Worm (Caenorhabditis elegans) whole organism, L1 larva: ENCODE data around the gene T16G12.3.
A peak's percentile ranks its signal among the peaks of the same experiment; 100 is the strongest.

Experiments used
- C04F5.9 ChIP-seq: sonication (generic microtip); optimal IDR thresholded peaks from 2 replicates; lab custom pipeline; 2016; ENCODE audit warnings: missing genetic modification characterization, missing compliant biosample characterization
- C16A3.4 ChIP-seq: fragments of 150-350 bp; optimal IDR thresholded peaks from 2 replicates; lab custom pipeline; 2014; ENCODE audit warnings: missing biosample characterization, missing genetic modification characterization
- C34B4.2 ChIP-seq: sonication (generic microtip); optimal IDR thresholded peaks from 2 replicates; lab custom pipeline; 2017; ENCODE audit warnings: mild to moderate bottlenecking, missing genetic modification characterization, missing compliant biosample characterization
- F16B12.6 ChIP-seq: fragments of 150-350 bp; optimal IDR thresholded peaks from 2 replicates; lab custom pipeline; 2014; ENCODE audit warnings: missing biosample characterization, missing genetic modification characterization
- Y116A8C.19 ChIP-seq: sonication (generic microtip); optimal IDR thresholded peaks from 2 replicates; lab custom pipeline; 2016; ENCODE audit warnings: missing compliant biosample characterization, missing genetic modification characterization, borderline replicate concordance
- aly-2 ChIP-seq: fragments of 150-350 bp; optimal IDR thresholded peaks from 2 replicates; lab custom pipeline; 2014; ENCODE audit warnings: missing biosample characterization, missing genetic modification characterization
- ama-1 ChIP-seq: fragments of 150-350 bp; optimal IDR thresholded peaks from 2 replicates; lab custom pipeline; 2014
- blmp-1 ChIP-seq: fragments of 150-350 bp; optimal IDR thresholded peaks from 2 replicates; lab custom pipeline; 2014; ENCODE audit warnings: missing biosample characterization, missing genetic modification characterization
- ceh-82 ChIP-seq, 3 experiments: fragments of 150-350 bp in 1 of 3; sonication (generic microtip) in 2 of 3; optimal IDR thresholded peaks; 2 replicates each; lab custom pipeline; 2014 to 2017; ENCODE audit warnings: missing biosample characterization in 3 of 3, missing genetic modification characterization in 3 of 3
- ces-1 ChIP-seq: fragments of 150-350 bp; optimal IDR thresholded peaks from 2 replicates; lab custom pipeline; 2014; ENCODE audit warnings: missing biosample characterization, missing genetic modification reagents, missing genetic modification characterization
- dpl-1 ChIP-seq, 3 experiments: fragments of 150-350 bp in 2 of 3; sonication (generic microtip) in 1 of 3; optimal IDR thresholded peaks; 2 replicates each; lab custom pipeline; 2014 to 2017; ENCODE audit warnings: missing biosample characterization in 3 of 3, missing genetic modification characterization in 3 of 3, missing genetic modification reagents in 3 of 3
- dsc-1 ChIP-seq: sonication (generic microtip); optimal IDR thresholded peaks from 2 replicates; lab custom pipeline; 2016; ENCODE audit warnings: mild to moderate bottlenecking, missing genetic modification characterization, missing compliant biosample characterization
- efl-1 ChIP-seq, 4 experiments: fragments of 150-350 bp; optimal IDR thresholded peaks in 3 of 4; peaks in 1 of 4; 1 replicate in 1 of 4; 2 replicates in 3 of 4; lab custom pipeline; 2014; ENCODE audit warnings: missing biosample characterization in 2 of 4, missing genetic modification characterization in 2 of 4, missing genetic modification reagents in 2 of 4
- elt-2 ChIP-seq: sonication (generic microtip); optimal IDR thresholded peaks from 2 replicates; lab custom pipeline; 2016; ENCODE audit warnings: missing genetic modification characterization, mild to moderate bottlenecking, inconsistent platforms, missing compliant biosample characterization, missing genetic modification reagents
- elt-3 ChIP-seq, 6 experiments: fragments of 150-350 bp in 1 of 6; sonication (generic microtip); optimal IDR thresholded peaks; 2 replicates each; lab custom pipeline; 2017 to 2018; ENCODE audit warnings: missing biosample characterization in 6 of 6, missing genetic modification characterization in 6 of 6, inconsistent platforms in 1 of 6
- ets-5 ChIP-seq: fragments of 200-800 bp; sonication (Bioruptor generic); IDR thresholded peaks from 2 replicates; pipeline ENCODE4 v1.3.6; 2022; ENCODE audit warnings: missing genetic modification characterization, missing compliant biosample characterization
- fkh-10 ChIP-seq: sonication (generic microtip); optimal IDR thresholded peaks from 2 replicates; lab custom pipeline; 2017; ENCODE audit warnings: missing biosample characterization, missing genetic modification reagents, missing genetic modification characterization
- fkh-4 ChIP-seq: sonication (generic microtip); optimal IDR thresholded peaks from 2 replicates; lab custom pipeline; 2016; ENCODE audit warnings: missing compliant biosample characterization, missing genetic modification characterization, borderline replicate concordance
- fkh-8 ChIP-seq: sonication (generic microtip); optimal IDR thresholded peaks from 2 replicates; lab custom pipeline; 2016; ENCODE audit warnings: mild to moderate bottlenecking, missing genetic modification characterization, missing compliant biosample characterization
- fos-1 ChIP-seq: fragments of 150-350 bp; optimal IDR thresholded peaks from 2 replicates; lab custom pipeline; 2014; ENCODE audit warnings: missing biosample characterization, missing genetic modification characterization
- hlh-17 ChIP-seq: fragments of 200-800 bp; sonication (Bioruptor generic); optimal IDR thresholded peaks from 2 replicates; lab custom pipeline; 2018; ENCODE audit warnings: missing genetic modification characterization, mild to moderate bottlenecking, missing compliant biosample characterization, moderate library complexity, borderline replicate concordance
- hpl-2 ChIP-seq: fragments of 150-350 bp; optimal IDR thresholded peaks from 2 replicates; lab custom pipeline; 2014; ENCODE audit warnings: missing biosample characterization, missing genetic modification reagents, missing genetic modification characterization
- irx-1 ChIP-seq: sonication (generic microtip); optimal IDR thresholded peaks from 2 replicates; lab custom pipeline; 2016; ENCODE audit warnings: missing genetic modification characterization, missing compliant biosample characterization
- lin-13 ChIP-seq: fragments of 150-350 bp; optimal IDR thresholded peaks from 2 replicates; lab custom pipeline; 2014; ENCODE audit warnings: missing biosample characterization, missing genetic modification reagents, missing genetic modification characterization
- lin-14 ChIP-seq: fragments of 200-800 bp; sonication (Bioruptor generic); optimal IDR thresholded peaks from 2 replicates; lab custom pipeline; 2018; ENCODE audit warnings: mild to moderate bottlenecking, missing genetic modification characterization, moderate library complexity, missing compliant biosample characterization
- lin-15B ChIP-seq: fragments of 150-350 bp; sonication (generic microtip); optimal IDR thresholded peaks from 3 replicates; lab custom pipeline; 2014; ENCODE audit warnings: missing biosample characterization, missing genetic modification characterization
- lin-35 ChIP-seq, 2 experiments: fragments of 150-350 bp; optimal IDR thresholded peaks; 2 replicates each; lab custom pipeline; 2014; ENCODE audit warnings: missing biosample characterization in 2 of 2, missing genetic modification characterization in 2 of 2, missing genetic modification reagents in 2 of 2
- lsy-2 ChIP-seq, 2 experiments: fragments of 150-350 bp; optimal IDR thresholded peaks; 2 replicates each; lab custom pipeline; 2014; ENCODE audit warnings: missing biosample characterization in 2 of 2, missing genetic modification characterization in 2 of 2
- mdl-1 ChIP-seq, 2 experiments: fragments of 150-350 bp; optimal IDR thresholded peaks; 2 replicates each; lab custom pipeline; 2014 to 2017; ENCODE audit warnings: missing biosample characterization in 2 of 2, missing genetic modification characterization in 2 of 2, inconsistent platforms in 1 of 2
- mep-1 ChIP-seq: fragments of 150-350 bp; optimal IDR thresholded peaks from 2 replicates; lab custom pipeline; 2014; ENCODE audit warnings: missing biosample characterization, missing genetic modification characterization
- nhr-11 ChIP-seq: fragments of 150-350 bp; optimal IDR thresholded peaks from 2 replicates; lab custom pipeline; 2014; ENCODE audit warnings: missing biosample characterization, missing genetic modification characterization
- nhr-12 ChIP-seq: sonication (generic microtip); optimal IDR thresholded peaks from 2 replicates; lab custom pipeline; 2017; ENCODE audit warnings: missing biosample characterization, missing genetic modification characterization
- nhr-20 ChIP-seq: sonication (generic microtip); optimal IDR thresholded peaks from 2 replicates; lab custom pipeline; 2016; ENCODE audit warnings: mild to moderate bottlenecking, missing genetic modification characterization, missing compliant biosample characterization
- nhr-28 ChIP-seq: fragments of 150-350 bp; optimal IDR thresholded peaks from 2 replicates; lab custom pipeline; 2014; ENCODE audit warnings: missing biosample characterization, missing genetic modification characterization
- nhr-71 ChIP-seq: sonication (generic microtip); optimal IDR thresholded peaks from 2 replicates; lab custom pipeline; 2016; ENCODE audit warnings: mild to moderate bottlenecking, missing genetic modification characterization, moderate library complexity, missing compliant biosample characterization
- nhr-76 ChIP-seq: sonication (generic microtip); optimal IDR thresholded peaks from 2 replicates; lab custom pipeline; 2017; ENCODE audit warnings: missing biosample characterization, missing genetic modification characterization
- pax-3 ChIP-seq: fragments of 200-800 bp; sonication (Bioruptor generic); optimal IDR thresholded peaks from 2 replicates; lab custom pipeline; 2018; ENCODE audit warnings: mild to moderate bottlenecking, missing genetic modification characterization, moderate library complexity, missing compliant biosample characterization
- pqm-1 ChIP-seq: sonication (generic microtip); optimal IDR thresholded peaks from 3 replicates; lab custom pipeline; 2017; ENCODE audit warnings: missing biosample characterization, missing genetic modification characterization
- skn-1 ChIP-seq: fragments of 150-350 bp; optimal IDR thresholded peaks from 2 replicates; lab custom pipeline; 2014; ENCODE audit warnings: missing biosample characterization, missing genetic modification characterization
- snpc-4 ChIP-seq: fragments of 150-350 bp; optimal IDR thresholded peaks from 2 replicates; lab custom pipeline; 2014; ENCODE audit warnings: missing biosample characterization, missing genetic modification characterization
- snu-23 ChIP-seq: sonication (generic microtip); optimal IDR thresholded peaks from 2 replicates; lab custom pipeline; 2016; ENCODE audit warnings: missing genetic modification characterization, missing compliant biosample characterization
- sptf-1 ChIP-seq: fragments of 150-350 bp; optimal IDR thresholded peaks from 2 replicates; lab custom pipeline; 2014; ENCODE audit warnings: missing biosample characterization, missing genetic modification characterization
- sup-37 ChIP-seq: fragments of 200-800 bp; sonication (Bioruptor generic); optimal IDR thresholded peaks from 2 replicates; lab custom pipeline; 2018; ENCODE audit warnings: mild to moderate bottlenecking, missing genetic modification characterization, missing compliant biosample characterization
- swsn-7 ChIP-seq: sonication (generic microtip); optimal IDR thresholded peaks from 2 replicates; lab custom pipeline; 2016; ENCODE audit warnings: missing genetic modification characterization, missing compliant biosample characterization
- tbx-2 ChIP-seq: sonication (generic microtip); optimal IDR thresholded peaks from 2 replicates; lab custom pipeline; 2016; ENCODE audit warnings: missing genetic modification characterization, missing compliant biosample characterization
- tlp-1 ChIP-seq: fragments of 150-350 bp; optimal IDR thresholded peaks from 2 replicates; lab custom pipeline; 2014; ENCODE audit warnings: missing biosample characterization, missing genetic modification characterization
- unc-30 ChIP-seq: sonication (generic microtip); optimal IDR thresholded peaks from 2 replicates; lab custom pipeline; 2017; ENCODE audit warnings: missing biosample characterization, missing genetic modification characterization
- unc-62 ChIP-seq: fragments of 150-350 bp; optimal IDR thresholded peaks from 2 replicates; lab custom pipeline; 2014; ENCODE audit warnings: missing biosample characterization, missing genetic modification reagents, missing genetic modification characterization
- unc-86 ChIP-seq: sonication (generic microtip); optimal IDR thresholded peaks from 2 replicates; lab custom pipeline; 2016; ENCODE audit warnings: missing genetic modification characterization, missing compliant biosample characterization
- unc-98 ChIP-seq: fragments of 200-800 bp; sonication (Bioruptor generic); IDR thresholded peaks from 2 replicates; pipeline ENCODE4 v1.3.6; 2022; ENCODE audit warnings: missing genetic modification characterization, missing compliant biosample characterization
- vab-15 ChIP-seq: sonication (generic microtip); optimal IDR thresholded peaks from 2 replicates; lab custom pipeline; 2017; ENCODE audit warnings: missing genotype, mild to moderate bottlenecking, missing genetic modification characterization, missing compliant biosample characterization
- xbp-1 ChIP-seq: sonication (generic microtip); optimal IDR thresholded peaks from 2 replicates; lab custom pipeline; 2016; ENCODE audit warnings: missing genetic modification characterization, missing compliant biosample characterization
- ztf-11 ChIP-seq, 2 experiments: sonication (generic microtip); optimal IDR thresholded peaks; 2 replicates each; lab custom pipeline; 2016 to 2017; ENCODE audit warnings: missing genetic modification characterization in 2 of 2, missing biosample characterization in 1 of 2, missing compliant biosample characterization in 1 of 2

T16G12.3 gene

DNA sequence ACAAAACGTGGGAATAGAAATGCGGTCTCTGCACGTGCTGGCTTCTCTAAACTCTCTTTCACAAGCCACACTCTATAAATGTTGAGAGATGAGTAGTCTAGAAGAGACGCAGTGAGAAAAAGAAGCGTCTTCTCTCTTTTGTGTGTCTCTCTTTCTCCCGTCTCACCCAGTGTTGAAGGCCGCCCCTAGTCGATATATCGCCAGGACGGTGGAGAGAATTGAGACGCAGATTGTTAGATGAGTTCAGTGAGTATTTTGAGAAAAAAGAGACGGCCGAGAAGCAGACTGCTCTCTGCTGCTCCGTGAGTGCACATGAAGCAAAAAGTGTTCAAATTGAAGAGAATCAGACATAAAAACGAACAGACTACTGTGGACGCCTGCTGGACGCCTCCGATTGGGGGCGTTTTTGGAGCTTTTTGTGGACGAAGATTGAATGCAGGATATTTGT, 46.1 kb downstream of the T16G12.3 start (continued):
- peak; percentile 68 for TF ChIP-seq elt-2 (tag; lab: Kevin White, UChicago)
- TF ChIP-seq swsn-7 (tag; lab: Kevin White, UChicago) = peak; percentile 93
- TF ChIP-seq unc-86 (tag; lab: Kevin White, UChicago) = peak; percentile 94
- TF ChIP-seq irx-1 (tag; lab: Kevin White, UChicago) = peak; percentile 79
- TF ChIP-seq unc-98 = no peak; the same call in 1 of the 2 replicates
- no peak for TF ChIP-seq unc-30 (tag; lab: Kevin White, UChicago)
- peak; percentile 66 for TF ChIP-seq blmp-1 (tag; lab: Kevin White, UChicago)
- TF ChIP-seq snu-23 (GFP tag; lab: Kevin White, UChicago) = peak; percentile 95
- TF ChIP-seq F16B12.6 (tag; lab: Kevin White, UChicago) = peak; percentile 65
- peak; percentile 85 for TF ChIP-seq fos-1
- TF ChIP-seq ama-1 (lab: Kevin White, UChicago) = peak; percentile 53
- TF ChIP-seq xbp-1 (tag; lab: Kevin White, UChicago) = peak; percentile 80
- peak; percentile 80 to 88 (median 82) for TF ChIP-seq ceh-82 (tag; optimal IDR thresholded peaks at IDR 0.05; lab: Kevin White, UChicago)
- no peak for TF ChIP-seq C34B4.2 (tag; lab: Kevin White, UChicago)
- TF ChIP-seq dpl-1 (GFP tag; optimal IDR thresholded peaks at IDR 0.05; lab: Kevin White, UChicago) = peak; percentile 73 to 76 (median 73)
- peak; percentile 64 for TF ChIP-seq fkh-10 (GFP tag; lab: Kevin White, UChicago)
- TF ChIP-seq mdl-1 (tag; optimal IDR thresholded peaks at IDR 0.05; lab: Kevin White, UChicago) = peak; percentile 88 to 97
- no peak for TF ChIP-seq sup-37
- no peak for TF ChIP-seq ets-5 (GFP tag; lab: Robert Waterston, UW)
- TF ChIP-seq nhr-20 = peak; percentile 92
- no peak for TF ChIP-seq nhr-28 (tag; lab: Kevin White, UChicago)
- no peak for TF ChIP-seq vab-15 (tag; lab: Kevin White, UChicago)
- TF ChIP-seq nhr-71 (tag; lab: Kevin White, UChicago) = peak; percentile 97
- TF ChIP-seq lin-13 (GFP tag; lab: Kevin White, UChicago) = peak; percentile 85
- TF ChIP-seq fkh-4 (tag; lab: Kevin White, UChicago) = peak; percentile 52
- TF ChIP-seq mep-1 = peak; percentile 83
- TF ChIP-seq unc-62 (GFP tag; lab: Kevin White, UChicago) = no peak
- peak; percentile 90 to 94 for TF ChIP-seq lsy-2 (tag; optimal IDR thresholded peaks at IDR 0.05; lab: Kevin White, UChicago)
- peak; percentile 35 for TF ChIP-seq lin-15B
- peak in 1 of 6 experiments; percentile 30 for TF ChIP-seq elt-3 (tag; optimal IDR thresholded peaks at IDR 0.05; lab: Kevin White, UChicago)
- TF ChIP-seq dsc-1 (tag; lab: Kevin White, UChicago) = peak; percentile 92
- TF ChIP-seq snpc-4 (tag; lab: Kevin White, UChicago) = peak; percentile 77
- TF ChIP-seq aly-2 (tag; lab: Kevin White, UChicago) = peak; percentile 78
- no peak for TF ChIP-seq pqm-1 (tag; lab: Kevin White, UChicago)
- TF ChIP-seq fkh-8 (tag; lab: Kevin White, UChicago) = peak; percentile 91
- no peak for TF ChIP-seq C16A3.4
- no peak for TF ChIP-seq Y116A8C.19 (tag; lab: Kevin White, UChicago)
- no peak for TF ChIP-seq C04F5.9
- TF ChIP-seq nhr-76 (tag; lab: Kevin White, UChicago) = no peak
- TF ChIP-seq hlh-17 (GFP tag; lab: Kevin White, UChicago) = no peak
- no peak for TF ChIP-seq nhr-12 (tag; lab: Kevin White, UChicago)
- no peak for TF ChIP-seq ces-1 (GFP tag; lab: Kevin White, UChicago)
- peak; percentile 94 for TF ChIP-seq tbx-2 (tag; lab: Kevin White, UChicago)
- TF ChIP-seq lin-14 = peak; percentile 99
- TF ChIP-seq lin-35 (GFP tag; optimal IDR thresholded peaks at IDR 0.05; lab: Kevin White, UChicago) = peak; percentile 80
- peak in 1 of 2 experiments; percentile 54 for TF ChIP-seq ztf-11 (tag; optimal IDR thresholded peaks at IDR 0.05; lab: Kevin White, UChicago)
- TF ChIP-seq efl-1 (optimal IDR thresholded peaks at IDR 0.05; lab: Kevin White, UChicago) = peak; percentile 87 to 89
- TF ChIP-seq efl-1 (GFP tag; optimal IDR thresholded peaks at IDR 0.05 in 1 of 2; lab: Kevin White, UChicago) = peak; percentile 64 to 98
- no peak for TF ChIP-seq hpl-2 (GFP tag; lab: Kevin White, UChicago)
- TF ChIP-seq sptf-1 (tag; lab: Kevin White, UChicago) = no peak
- TF ChIP-seq pax-3 (tag; lab: Kevin White, UChicago) = peak; percentile 53
- TF ChIP-seq skn-1 (tag; lab: Kevin White, UChicago) = peak; percentile 57
- TF ChIP-seq nhr-11 (tag; lab: Kevin White, UChicago) = peak; percentile 87
- TF ChIP-seq tlp-1 = no peak
